Fruit fly (Drosophila melanogaster) whole organism, embryonic: ENCODE measurements around the gene CG17816.

Experiments
- Atf6 ChIP-seq: fragments of 200-800 bp; sonication (Bioruptor generic); IDR thresholded peaks from 2 replicates; pipeline ENCODE4 v1.3.6; 2022; ENCODE audit warnings: missing biosample characterization, missing genetic modification characterization
- Bgb ChIP-seq: fragments of 200-800 bp; sonication (Bioruptor generic); IDR thresholded peaks from 2 replicates; pipeline ENCODE4 v1.3.6; 2022; ENCODE audit warnings: missing biosample characterization, missing genetic modification characterization; ENCODE audit not compliant: partially characterized antibody
- CG11695 ChIP-seq: fragments of 200-800 bp; sonication (Bioruptor generic); IDR thresholded peaks from 3 replicates; pipeline ENCODE4 v1.3.6; 2022; ENCODE audit warnings: missing biosample characterization, missing genetic modification characterization
- CG12391 ChIP-seq: fragments of 200-800 bp; sonication (Bioruptor generic); optimal IDR thresholded peaks from 3 replicates; lab custom pipeline; 2018; ENCODE audit warnings: missing biosample characterization, mild to moderate bottlenecking, missing genetic modification characterization, moderate library complexity
- CG12659 ChIP-seq: fragments of 200-800 bp; sonication (Bioruptor generic); optimal IDR thresholded peaks from 3 replicates; lab custom pipeline; 2017; ENCODE audit warnings: mild to moderate bottlenecking, missing biosample characterization, missing genetic modification reagents, missing genetic modification characterization
- CG12744 ChIP-seq: fragments of 200-800 bp; sonication (Bioruptor generic); optimal IDR thresholded peaks from 2 replicates; lab custom pipeline; 2016; ENCODE audit warnings: missing biosample characterization, missing genetic modification characterization
- CG12942 ChIP-seq: fragments of 200-800 bp; sonication (Bioruptor generic); optimal IDR thresholded peaks from 3 replicates; lab custom pipeline; 2016; ENCODE audit warnings: missing biosample characterization, missing genetic modification characterization
- CG14965 ChIP-seq: fragments of 200-800 bp; sonication (Bioruptor generic); optimal IDR thresholded peaks from 2 replicates; lab custom pipeline; 2016; ENCODE audit warnings: missing biosample characterization, missing genetic modification characterization, borderline replicate concordance
- CG1647 ChIP-seq: fragments of 200-800 bp; sonication (Bioruptor generic); optimal IDR thresholded peaks from 3 replicates; lab custom pipeline; 2016; ENCODE audit warnings: missing biosample characterization, missing genetic modification characterization
- CG16863 ChIP-seq: fragments of 200-800 bp; sonication (Bioruptor generic); optimal IDR thresholded peaks from 3 replicates; lab custom pipeline; 2016; ENCODE audit warnings: missing biosample characterization, missing genetic modification characterization
- CG17912 ChIP-seq: fragments of 200-800 bp; sonication (Bioruptor generic); optimal IDR thresholded peaks from 2 replicates; lab custom pipeline; 2018; ENCODE audit warnings: missing biosample characterization, mild to moderate bottlenecking, missing genetic modification characterization
- CG18011 ChIP-seq: fragments of 200-800 bp; sonication (Bioruptor generic); optimal IDR thresholded peaks from 2 replicates; lab custom pipeline; 2017; ENCODE audit warnings: missing biosample characterization, missing genetic modification characterization, mild to moderate bottlenecking, moderate library complexity, missing genotype
- CG18599 ChIP-seq: fragments of 200-800 bp; sonication (Bioruptor generic); optimal IDR thresholded peaks from 3 replicates; lab custom pipeline; 2017; ENCODE audit warnings: missing biosample characterization, missing genetic modification characterization, mild to moderate bottlenecking, moderate library complexity, missing genetic modification reagents
- CG2116 ChIP-seq: fragments of 200-800 bp; sonication (Bioruptor generic); optimal IDR thresholded peaks from 3 replicates; lab custom pipeline; 2018; ENCODE audit warnings: missing biosample characterization, mild to moderate bottlenecking, missing genetic modification characterization
- CG2129 ChIP-seq: fragments of 200-800 bp; sonication (Bioruptor generic); IDR thresholded peaks from 2 replicates; pipeline ENCODE4 v1.3.6; 2022; ENCODE audit warnings: missing biosample characterization, missing genetic modification characterization; ENCODE audit not compliant: partially characterized antibody
- CG2199 ChIP-seq: fragments of 200-800 bp; sonication (Bioruptor generic); IDR thresholded peaks from 3 replicates; pipeline ENCODE4 v1.3.6; 2022; ENCODE audit warnings: missing biosample characterization, missing genetic modification characterization
- CG32532 ChIP-seq: fragments of 200-800 bp; sonication (Bioruptor generic); IDR thresholded peaks from 2 replicates; pipeline ENCODE4 v1.3.6; 2022; ENCODE audit warnings: missing biosample characterization, missing genetic modification characterization
- CG42726 ChIP-seq: fragments of 200-800 bp; sonication (Bioruptor generic); IDR thresholded peaks from 2 replicates; pipeline ENCODE4 v1.3.6; 2022; ENCODE audit warnings: missing biosample characterization, missing genetic modification characterization; ENCODE audit not compliant: partially characterized antibody
- CG4424 ChIP-seq: fragments of 200-800 bp; sonication (Bioruptor generic); optimal IDR thresholded peaks from 3 replicates; lab custom pipeline; 2016; ENCODE audit warnings: missing biosample characterization, missing genetic modification characterization
- CG4617 ChIP-seq: fragments of 200-800 bp; sonication (Bioruptor generic); optimal IDR thresholded peaks from 3 replicates; lab custom pipeline; 2016; ENCODE audit warnings: missing biosample characterization, missing genetic modification characterization, borderline replicate concordance
- CG6254 ChIP-seq: fragments of 200-800 bp; sonication (Bioruptor generic); optimal IDR thresholded peaks from 3 replicates; lab custom pipeline; 2017; ENCODE audit warnings: mild to moderate bottlenecking, missing biosample characterization, missing genetic modification reagents, missing genetic modification characterization
- CG6791 ChIP-seq: fragments of 200-800 bp; sonication (Bioruptor generic); IDR thresholded peaks from 3 replicates; pipeline ENCODE4 v1.3.6; 2022; ENCODE audit warnings: missing biosample characterization, missing genetic modification characterization; ENCODE audit not compliant: partially characterized antibody
- CG8281 ChIP-seq: fragments of 200-800 bp; sonication (Bioruptor generic); optimal IDR thresholded peaks from 2 replicates; lab custom pipeline; 2018; ENCODE audit warnings: missing biosample characterization, mild to moderate bottlenecking, missing genetic modification characterization, moderate library complexity
- CG8388 ChIP-seq: fragments of 200-800 bp; sonication (Bioruptor generic); optimal IDR thresholded peaks from 2 replicates; lab custom pipeline; 2019; ENCODE audit warnings: missing biosample characterization, mild to moderate bottlenecking, missing genetic modification characterization, moderate library complexity
- CG9215 ChIP-seq: fragments of 200-800 bp; sonication (Bioruptor generic); IDR thresholded peaks from 2 replicates; pipeline ENCODE4 v1.3.6; 2022; ENCODE audit warnings: missing biosample characterization, missing genetic modification characterization
- CG9932 ChIP-seq: fragments of 200-800 bp; sonication (Bioruptor generic); IDR thresholded peaks from 2 replicates; pipeline ENCODE4 v1.3.6; 2022; ENCODE audit warnings: missing biosample characterization, missing genetic modification characterization
- Dbx ChIP-seq: fragments of 200-800 bp; sonication (Bioruptor generic); IDR thresholded peaks from 3 replicates; pipeline ENCODE4 v1.3.6; 2022; ENCODE audit warnings: missing biosample characterization, missing genetic modification characterization
- Fer2 ChIP-seq: fragments of 200-800 bp; sonication (Bioruptor generic); optimal IDR thresholded peaks from 2 replicates; lab custom pipeline; 2018; ENCODE audit warnings: missing biosample characterization, mild to moderate bottlenecking, missing genetic modification characterization, moderate library complexity
- Gug ChIP-seq: fragments of 200-800 bp; sonication (Bioruptor generic); IDR thresholded peaks from 4 replicates; pipeline ENCODE4 v1.3.6; 2022; ENCODE audit warnings: missing biosample characterization, missing genetic modification characterization
- HLH3B ChIP-seq: fragments of 200-800 bp; sonication (Bioruptor generic); IDR thresholded peaks from 2 replicates; pipeline ENCODE4 v1.3.6; 2022; ENCODE audit warnings: missing biosample characterization, missing genetic modification characterization
- Med ChIP-seq: fragments of 200-800 bp; sonication (Bioruptor generic); peaks from one replicate; lab custom pipeline; 2016; ENCODE audit warnings: missing biosample characterization, missing genetic modification characterization, mild to moderate bottlenecking, inconsistent platforms, moderate library complexity
- Nf-YB ChIP-seq: fragments of 200-800 bp; sonication (Bioruptor generic); optimal IDR thresholded peaks from 3 replicates; lab custom pipeline; 2019; ENCODE audit warnings: missing biosample characterization, mild to moderate bottlenecking, missing genetic modification characterization, moderate library complexity
- Scr ChIP-seq: fragments of 200-800 bp; sonication (Bioruptor generic); IDR thresholded peaks from 2 replicates; pipeline ENCODE4 v1.3.6; 2022; ENCODE audit warnings: missing biosample characterization, missing genetic modification characterization; ENCODE audit not compliant: partially characterized antibody
- Vsx1 ChIP-seq: fragments of 200-800 bp; sonication (Bioruptor generic); optimal IDR thresholded peaks from 2 replicates; lab custom pipeline; 2017; ENCODE audit warnings: missing biosample characterization, mild to moderate bottlenecking, missing genetic modification characterization, missing genetic modification reagents
- YL-1 ChIP-seq: fragments of 200-800 bp; sonication (Bioruptor generic); optimal IDR thresholded peaks from 3 replicates; lab custom pipeline; 2017; ENCODE audit warnings: missing biosample characterization, mild to moderate bottlenecking, missing genetic modification characterization
- chm ChIP-seq: fragments of 200-800 bp; sonication (Bioruptor generic); IDR thresholded peaks from 2 replicates; pipeline ENCODE4 v1.3.6; 2022; ENCODE audit warnings: missing biosample characterization, missing genetic modification characterization
- dmrt99B ChIP-seq: fragments of 200-800 bp; sonication (Bioruptor generic); optimal IDR thresholded peaks from 2 replicates; lab custom pipeline; 2018; ENCODE audit warnings: missing biosample characterization, mild to moderate bottlenecking, missing genetic modification characterization, moderate library complexity
- gem ChIP-seq: fragments of 200-800 bp; sonication (Bioruptor generic); optimal IDR thresholded peaks from 2 replicates; lab custom pipeline; 2019; ENCODE audit warnings: missing biosample characterization, mild to moderate bottlenecking, missing genetic modification characterization, moderate library complexity
- gfzf ChIP-seq: fragments of 200-800 bp; sonication (Bioruptor generic); optimal IDR thresholded peaks from 2 replicates; lab custom pipeline; 2016; ENCODE audit warnings: missing biosample characterization, mild to moderate bottlenecking, missing genetic modification characterization, moderate library complexity
- insv ChIP-seq, 2 experiments: fragments of 200-800 bp; sonication (Bioruptor generic); optimal IDR thresholded peaks; 3 replicates each; lab custom pipeline; 2016 to 2018; ENCODE audit warnings: missing biosample characterization in 2 of 2, missing genetic modification characterization in 2 of 2
- nau ChIP-seq: fragments of 200-800 bp; sonication (Bioruptor generic); optimal IDR thresholded peaks from 3 replicates; lab custom pipeline; 2017; ENCODE audit warnings: missing biosample characterization, mild to moderate bottlenecking, missing genetic modification characterization, missing genetic modification reagents
- onecut ChIP-seq: fragments of 200-800 bp; sonication (Bioruptor generic); IDR thresholded peaks from 2 replicates; pipeline ENCODE4 v1.3.6; 2022; ENCODE audit warnings: missing biosample characterization, missing genetic modification characterization
- prd ChIP-seq, 3 experiments: fragments of >200 bp in 2 of 3; fragments of 200-800 bp in 1 of 3; sonication (Bioruptor generic) in 1 of 3; optimal IDR thresholded peaks in 2 of 3; IDR thresholded peaks in 1 of 3; 2 replicates in 2 of 3; 3 replicates in 1 of 3; pipeline versions ENCODE4 v1.3.6 to Lab custom; 2017 to 2022; ENCODE audit warnings: missing biosample characterization in 1 of 3, missing genetic modification characterization in 1 of 3
- salm ChIP-seq: fragments of 200-800 bp; sonication (Bioruptor generic); optimal IDR thresholded peaks from 2 replicates; lab custom pipeline; 2018; ENCODE audit warnings: missing biosample characterization, mild to moderate bottlenecking, missing genetic modification characterization
- slou ChIP-seq: fragments of 200-800 bp; sonication (Bioruptor generic); optimal IDR thresholded peaks from 3 replicates; lab custom pipeline; 2016; ENCODE audit warnings: missing biosample characterization, missing genetic modification characterization
- so ChIP-seq: fragments of 200-800 bp; sonication (Bioruptor generic); IDR thresholded peaks from 3 replicates; pipeline ENCODE4 v1.3.6; 2022; ENCODE audit warnings: missing biosample characterization, missing genetic modification characterization
- sqz ChIP-seq: fragments of 200-800 bp; sonication (Bioruptor generic); optimal IDR thresholded peaks from 3 replicates; lab custom pipeline; 2018; ENCODE audit warnings: missing biosample characterization, mild to moderate bottlenecking, missing genetic modification characterization
- unpg ChIP-seq: fragments of 200-800 bp; sonication (Bioruptor generic); optimal IDR thresholded peaks from 3 replicates; lab custom pipeline; 2018; ENCODE audit warnings: missing biosample characterization, mild to moderate bottlenecking, missing genetic modification characterization, moderate library complexity

Gene CG17816

DNA sequence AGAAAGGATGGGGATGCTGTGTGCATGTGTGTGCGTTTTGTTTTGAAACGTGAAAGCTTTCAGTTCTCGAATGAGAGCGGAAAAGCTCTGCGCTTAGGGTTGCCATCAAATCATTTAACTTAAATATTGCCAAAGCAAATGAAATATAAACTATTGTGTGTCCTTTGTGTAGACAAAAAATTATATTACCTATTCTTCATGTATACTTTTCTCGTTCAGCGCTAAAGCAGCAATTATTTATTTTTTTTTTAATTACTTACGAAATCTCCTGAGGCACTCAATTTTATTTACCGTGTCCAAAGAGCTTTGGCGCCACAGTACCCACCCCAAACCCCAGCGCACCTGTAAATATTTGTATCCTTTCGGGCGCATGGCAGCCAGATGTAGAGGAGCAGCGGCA, 65.0 kb downstream of the CG17816 start (continued):
- TF ChIP-seq CG12744 (GFP tag; lab: Kevin White, UChicago) (peak; percentile 18), CG12659 (GFP tag; lab: Kevin White, UChicago) (peak; percentile 35), CG14965 (no peak), Gug (GFP tag; lab: Robert Waterston, UW) (no peak), gfzf (GFP tag; lab: Kevin White, UChicago) (no peak), Dbx (no peak), CG9932 (GFP tag; lab: Robert Waterston, UW) (peak; percentile 51; the same call in 1 of the 2 replicates), so (GFP tag; lab: Robert Waterston, UW) (no peak), onecut (GFP tag; lab: Robert Waterston, UW) (no peak), nau (no peak), CG9215 (GFP tag; lab: Robert Waterston, UW) (peak; percentile 54; the same call in 1 of the 2 replicates), prd (optimal IDR thresholded peaks at IDR 0.05; lab: Kevin White, UChicago) (no peak), prd (GFP tag; IDR thresholded peaks at IDR 0.05; lab: Robert Waterston, UW) (peak; percentile 50; the same call in 2 of the 3 replicates), salm (tag; lab: Kevin White, UChicago) (no peak), CG8388 (GFP tag; lab: Kevin White, UChicago) (no peak), CG2199 (GFP tag; lab: Robert Waterston, UW) (no peak), Scr (GFP tag; lab: Robert Waterston, UW) (no peak), Vsx1 (GFP tag; lab: Kevin White, UChicago) (no peak), YL-1 (GFP tag; lab: Kevin White, UChicago) (no peak), CG18011 (GFP tag; lab: Kevin White, UChicago) (peak; percentile 26), CG4424 (no peak), Fer2 (tag; lab: Kevin White, UChicago) (no peak), CG17912 (GFP tag; lab: Kevin White, UChicago) (no peak), CG2129 (GFP tag; lab: Robert Waterston, UW) (no peak), sqz (no peak)

DNA sequence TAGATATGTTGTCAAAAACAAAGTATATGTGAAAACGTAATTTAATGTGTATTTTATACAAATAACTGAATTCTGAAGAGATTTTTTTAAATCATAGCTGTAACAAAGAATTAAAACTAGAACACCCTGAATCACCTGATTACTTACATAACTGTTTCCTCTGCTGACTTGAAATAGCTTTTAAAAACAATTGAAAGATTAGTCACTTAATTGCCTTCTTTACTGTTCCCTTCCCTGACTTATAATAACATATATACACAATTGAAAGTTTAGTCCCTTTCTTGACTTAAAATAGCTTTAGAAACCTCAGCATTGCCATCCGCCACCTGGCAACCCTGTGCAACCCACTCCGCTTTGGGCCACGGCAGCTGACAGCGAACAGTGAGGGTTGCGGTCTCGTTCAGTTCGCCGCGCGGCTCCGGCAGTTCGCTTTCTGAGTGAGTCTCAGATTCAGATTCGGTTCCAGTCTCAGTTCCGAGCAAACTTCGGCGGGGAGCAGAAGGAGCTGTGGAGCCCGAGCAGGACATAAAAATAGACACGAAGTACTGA, 72.5 kb downstream of the CG17816 start, which contains the start of gene CG34384:
Gene CG34384, plus strand, starts transcription at position 381 of the 549 bp plus-strand sequence.
- no peak for TF ChIP-seq CG4617
- TF ChIP-seq CG12942 (GFP tag; lab: Kevin White, UChicago), result peak; percentile 6
- 0 out of 2 replicates have a peak, but pooled peaks have one; percentile 32 for TF ChIP-seq Atf6 (GFP tag; lab: Robert Waterston, UW)
- TF ChIP-seq CG8281 (tag; lab: Kevin White, UChicago), result peak; percentile 21
- peak in 1 of 2 experiments; percentile 28 for TF ChIP-seq insv (GFP tag; optimal IDR thresholded peaks at IDR 0.05; lab: Kevin White, UChicago)
- no peak for TF ChIP-seq CG6791 (GFP tag; lab: Robert Waterston, UW)
- peak; percentile 21 for TF ChIP-seq slou (GFP tag; lab: Kevin White, UChicago)
- TF ChIP-seq HLH3B (GFP tag; lab: Robert Waterston, UW), result no peak
- TF ChIP-seq Bgb (GFP tag; lab: Robert Waterston, UW), result no peak
- peak; percentile 88 for TF ChIP-seq CG18599 (GFP tag; lab: Kevin White, UChicago)
- TF ChIP-seq CG11695 (GFP tag; lab: Robert Waterston, UW), result 0 out of 3 replicates have a peak, but pooled peaks have one; percentile 38
- peak; percentile 28 for TF ChIP-seq CG6254 (GFP tag; lab: Kevin White, UChicago)
- TF ChIP-seq CG2116 (GFP tag; lab: Kevin White, UChicago), result peak; percentile 23
- TF ChIP-seq CG32532, result 0 out of 2 replicates have a peak, but pooled peaks have one; percentile 36
- TF ChIP-seq onecut (GFP tag; lab: Robert Waterston, UW), result peak; percentile 49; the same call in 1 of the 2 replicates
- TF ChIP-seq dmrt99B (tag; lab: Kevin White, UChicago), result peak; percentile 70
- peak; percentile 65 for TF ChIP-seq gem (tag; lab: Kevin White, UChicago)
- peak; percentile 78 for TF ChIP-seq Med (GFP tag; lab: Kevin White, UChicago)
- no peak for TF ChIP-seq CG1647 (GFP tag; lab: Kevin White, UChicago)
- TF ChIP-seq chm (GFP tag; lab: Robert Waterston, UW), result no peak
- no peak for TF ChIP-seq CG42726 (GFP tag; lab: Robert Waterston, UW)
- peak; percentile 14 for TF ChIP-seq unpg (GFP tag; lab: Kevin White, UChicago)
- TF ChIP-seq CG12391, result peak; percentile 45
- TF ChIP-seq Nf-YB (GFP tag; lab: Kevin White, UChicago), result peak; percentile 18
- TF ChIP-seq CG16863 (GFP tag; lab: Kevin White, UChicago), result peak; percentile 41
